Fruit fly (Drosophila melanogaster) whole organism, embryonic: ENCODE results near the gene GstZ1.

ENCODE experiments used
- CG11085 ChIP-seq: fragments of 200-800 bp; sonication (Bioruptor generic); IDR thresholded peaks from 2 replicates; pipeline ENCODE4 v1.3.6; 2022; ENCODE audit warnings: missing biosample characterization, missing genetic modification characterization
- CG12769 ChIP-seq: fragments of 200-800 bp; sonication (Bioruptor generic); optimal IDR thresholded peaks from 2 replicates; lab custom pipeline; 2019; ENCODE audit warnings: missing biosample characterization, mild to moderate bottlenecking, missing genetic modification characterization, moderate library complexity
- CG14050 ChIP-seq: fragments of 200-800 bp; sonication (Bioruptor generic); IDR thresholded peaks from 3 replicates; pipeline ENCODE4 v1.3.6; 2022; ENCODE audit warnings: missing biosample characterization, missing genetic modification characterization
- CG16863 ChIP-seq: fragments of 200-800 bp; sonication (Bioruptor generic); optimal IDR thresholded peaks from 3 replicates; lab custom pipeline; 2016; ENCODE audit warnings: missing biosample characterization, missing genetic modification characterization
- CG17361 ChIP-seq: fragments of 200-800 bp; sonication (Bioruptor generic); IDR thresholded peaks from 3 replicates; pipeline ENCODE4 v1.3.6; 2022; ENCODE audit warnings: missing biosample characterization, missing genetic modification characterization
- CG18764 ChIP-seq: fragments of 200-800 bp; sonication (Bioruptor generic); optimal IDR thresholded peaks from 3 replicates; lab custom pipeline; 2016; ENCODE audit warnings: missing biosample characterization, missing genetic modification characterization
- CG2712 ChIP-seq: fragments of 200-800 bp; optimal IDR thresholded peaks from 3 replicates; lab custom pipeline; 2019; ENCODE audit warnings: missing biosample characterization, mild to moderate bottlenecking, missing genetic modification characterization, moderate library complexity
- CG32532 ChIP-seq: fragments of 200-800 bp; sonication (Bioruptor generic); IDR thresholded peaks from 2 replicates; pipeline ENCODE4 v1.3.6; 2022; ENCODE audit warnings: missing biosample characterization, missing genetic modification characterization
- CG3995 ChIP-seq: fragments of 200-800 bp; sonication (Bioruptor generic); optimal IDR thresholded peaks from 3 replicates; lab custom pipeline; 2016; ENCODE audit warnings: missing biosample characterization, missing genetic modification characterization
- CG8924 ChIP-seq: fragments of 200-800 bp; optimal IDR thresholded peaks from 3 replicates; lab custom pipeline; 2019; ENCODE audit warnings: missing biosample characterization, mild to moderate bottlenecking, missing genetic modification characterization, moderate library complexity
- CG9932 ChIP-seq: fragments of 200-800 bp; sonication (Bioruptor generic); IDR thresholded peaks from 2 replicates; pipeline ENCODE4 v1.3.6; 2022; ENCODE audit warnings: missing biosample characterization, missing genetic modification characterization
- Dll ChIP-seq: fragments of 200-800 bp; sonication (Bioruptor generic); IDR thresholded peaks from 4 replicates; pipeline ENCODE4 v1.3.6; 2022; ENCODE audit warnings: missing biosample characterization, missing genetic modification characterization; ENCODE audit not compliant: partially characterized antibody
- Drgx ChIP-seq: fragments of 200-800 bp; sonication (Bioruptor generic); IDR thresholded peaks from 2 replicates; pipeline ENCODE4 v1.3.6; 2022; ENCODE audit warnings: missing biosample characterization, missing genetic modification characterization
- E2f1 ChIP-seq: fragments of 200-800 bp; sonication (Bioruptor generic); IDR thresholded peaks from 2 replicates; pipeline ENCODE4 v1.3.6; 2022; ENCODE audit warnings: missing biosample characterization, missing genetic modification characterization
- GATAe ChIP-seq: fragments of 200-800 bp; sonication (Bioruptor generic); conservative IDR thresholded peaks from 2 replicates; pipeline ENCODE4 v1.3.6; 2022; ENCODE audit warnings: missing biosample characterization, missing genetic modification characterization
- HLHmδ ChIP-seq: fragments of 200-800 bp; sonication (Bioruptor generic); optimal IDR thresholded peaks from 2 replicates; lab custom pipeline; 2018; ENCODE audit warnings: missing biosample characterization, mild to moderate bottlenecking, missing genetic modification characterization, moderate library complexity
- Hey ChIP-seq: fragments of 200-800 bp; sonication (Bioruptor generic); optimal IDR thresholded peaks from 3 replicates; lab custom pipeline; 2018; ENCODE audit warnings: missing biosample characterization, mild to moderate bottlenecking, missing genetic modification characterization
- Mad ChIP-seq: fragments of 200-800 bp; sonication (Bioruptor generic); optimal IDR thresholded peaks from 2 replicates; lab custom pipeline; 2016; ENCODE audit warnings: missing biosample characterization, missing genetic modification characterization
- Med ChIP-seq: fragments of 200-800 bp; sonication (Bioruptor generic); peaks from one replicate; lab custom pipeline; 2016; ENCODE audit warnings: missing biosample characterization, missing genetic modification characterization, mild to moderate bottlenecking, inconsistent platforms, moderate library complexity
- Oli ChIP-seq: fragments of 200-800 bp; sonication (Bioruptor generic); optimal IDR thresholded peaks from 2 replicates; lab custom pipeline; 2018; ENCODE audit warnings: missing biosample characterization, mild to moderate bottlenecking, missing genetic modification characterization, moderate library complexity
- Tbp ChIP-seq: fragments of >200 bp; optimal IDR thresholded peaks from 2 replicates; lab custom pipeline; 2018; ENCODE audit warnings: missing biosample characterization, missing genetic modification characterization
- Trl ChIP-seq, 3 experiments: fragments of >200 bp in 2 of 3; fragments of 200-800 bp in 1 of 3; sonication (Bioruptor generic) in 1 of 3; optimal IDR thresholded peaks; 2 replicates in 1 of 3; 3 replicates in 2 of 3; lab custom pipeline; 2016 to 2017; ENCODE audit warnings: missing biosample characterization in 1 of 3, missing genetic modification characterization in 1 of 3
- chif ChIP-seq, 2 experiments: fragments of 200-800 bp; sonication (Bioruptor generic); optimal IDR thresholded peaks; 3 replicates each; lab custom pipeline; 2016; ENCODE audit warnings: missing biosample characterization in 2 of 2, missing genetic modification characterization in 2 of 2
- ci ChIP-seq: fragments of 200-800 bp; sonication (Bioruptor generic); IDR thresholded peaks from 3 replicates; pipeline ENCODE4 v1.3.6; 2022; ENCODE audit warnings: missing biosample characterization, missing genetic modification characterization
- crol ChIP-seq: fragments of 200-800 bp; sonication (Bioruptor generic); IDR thresholded peaks from 2 replicates; pipeline ENCODE4 v1.3.6; 2022; ENCODE audit warnings: missing biosample characterization, missing genetic modification characterization
- crp ChIP-seq, 2 experiments: fragments of 200-800 bp; sonication (Bioruptor generic); optimal IDR thresholded peaks; 2 replicates in 1 of 2; 3 replicates in 1 of 2; lab custom pipeline; 2017; ENCODE audit warnings: missing biosample characterization in 2 of 2, missing genetic modification characterization in 2 of 2, mild to moderate bottlenecking in 1 of 2, moderate library complexity in 1 of 2
- danr ChIP-seq: fragments of 200-800 bp; sonication (Bioruptor generic); IDR thresholded peaks from 2 replicates; pipeline ENCODE4 v1.3.6; 2022; ENCODE audit warnings: missing biosample characterization, missing genetic modification characterization
- esg ChIP-seq: fragments of 200-800 bp; sonication (Bioruptor generic); conservative IDR thresholded peaks from 2 replicates; pipeline ENCODE4 v1.3.6; 2022; ENCODE audit warnings: missing biosample characterization, missing genetic modification characterization
- exex ChIP-seq: fragments of 200-800 bp; sonication (Bioruptor generic); optimal IDR thresholded peaks from 4 replicates; lab custom pipeline; 2018; ENCODE audit warnings: missing biosample characterization, mild to moderate bottlenecking, missing genetic modification characterization, moderate library complexity
- fd64A ChIP-seq: fragments of 200-800 bp; sonication (Bioruptor generic); optimal IDR thresholded peaks from 3 replicates; lab custom pipeline; 2018; ENCODE audit warnings: missing biosample characterization, mild to moderate bottlenecking, missing genetic modification characterization
- fu2 ChIP-seq: fragments of 200-800 bp; sonication (Bioruptor generic); optimal IDR thresholded peaks from 2 replicates; lab custom pipeline; 2016; ENCODE audit warnings: missing biosample characterization, missing genetic modification characterization
- gem ChIP-seq: fragments of 200-800 bp; sonication (Bioruptor generic); optimal IDR thresholded peaks from 2 replicates; lab custom pipeline; 2019; ENCODE audit warnings: missing biosample characterization, mild to moderate bottlenecking, missing genetic modification characterization, moderate library complexity
- gsb ChIP-seq: fragments of 200-800 bp; sonication (Bioruptor generic); IDR thresholded peaks from 2 replicates; pipeline ENCODE4 v1.3.6; 2022; ENCODE audit warnings: missing biosample characterization, missing genetic modification characterization
- hkb ChIP-seq, 2 experiments: fragments of 200-800 bp in 1 of 2; fragments of >200 bp in 1 of 2; sonication (Bioruptor generic) in 1 of 2; IDR thresholded peaks in 1 of 2; optimal IDR thresholded peaks in 1 of 2; 2 replicates each; pipeline versions ENCODE4 v1.3.6 to Lab custom; 2017 to 2022; ENCODE audit warnings: missing biosample characterization in 1 of 2, missing genetic modification characterization in 1 of 2
- mirr ChIP-seq: fragments of 200-800 bp; sonication (Bioruptor generic); optimal IDR thresholded peaks from 3 replicates; lab custom pipeline; 2018; ENCODE audit warnings: missing biosample characterization, mild to moderate bottlenecking, missing genetic modification characterization
- sd ChIP-seq: fragments of 200-800 bp; sonication (Bioruptor generic); optimal IDR thresholded peaks from 3 replicates; lab custom pipeline; 2018; ENCODE audit warnings: missing biosample characterization, mild to moderate bottlenecking, missing genetic modification characterization, moderate library complexity
- toy ChIP-seq: fragments of 200-800 bp; sonication (Bioruptor generic); IDR thresholded peaks from 2 replicates; pipeline ENCODE4 v1.3.6; 2022; ENCODE audit warnings: missing biosample characterization, missing genetic modification characterization
- tup ChIP-seq: fragments of 200-800 bp; sonication (Bioruptor generic); optimal IDR thresholded peaks from 2 replicates; lab custom pipeline; 2016; ENCODE audit warnings: missing biosample characterization, mild to moderate bottlenecking, missing genetic modification characterization, moderate library complexity
- tx ChIP-seq: fragments of 200-800 bp; sonication (Bioruptor generic); optimal IDR thresholded peaks from 2 replicates; lab custom pipeline; 2016; ENCODE audit warnings: missing biosample characterization, missing genetic modification characterization
- vvl ChIP-seq: fragments of 200-800 bp; sonication (Bioruptor generic); IDR thresholded peaks from 2 replicates; pipeline ENCODE4 v1.3.6; 2022; ENCODE audit warnings: missing biosample characterization, missing genetic modification characterization
- wdn ChIP-seq: fragments of 200-800 bp; sonication (Bioruptor generic); IDR thresholded peaks from 2 replicates; pipeline ENCODE4 v1.3.6; 2022; ENCODE audit warnings: missing biosample characterization, missing genetic modification characterization
- z ChIP-seq: fragments of 200-800 bp; sonication (Bioruptor generic); IDR thresholded peaks from 3 replicates; pipeline ENCODE4 v1.3.6; 2022; ENCODE audit warnings: missing biosample characterization, missing genetic modification characterization

GstZ1 gene

dm6 chr3R:9501489-9502415, 45.4 kb upstream of the GstZ1 start (continued):
- no peak for TF ChIP-seq gsb (GFP tag; lab: Robert Waterston, UW)
- no peak for TF ChIP-seq wdn
- no peak for TF ChIP-seq tx (GFP tag; lab: Kevin White, UChicago)
- TF ChIP-seq sd, result peak; percentile 88
- no peak for TF ChIP-seq Mad (GFP tag; lab: Kevin White, UChicago)
- no peak for TF ChIP-seq Drgx (GFP tag; lab: Robert Waterston, UW)
- peak; percentile 81 for TF ChIP-seq z (GFP tag; lab: Robert Waterston, UW)
- TF ChIP-seq Tbp, result no peak
- TF ChIP-seq CG12769 (tag; lab: Kevin White, UChicago), result peak; percentile 75
- no peak for TF ChIP-seq CG3995 (GFP tag; lab: Kevin White, UChicago)
- TF ChIP-seq CG2712 (tag; lab: Kevin White, UChicago), result no peak
- TF ChIP-seq fd64A (GFP tag; lab: Kevin White, UChicago), result no peak
- no peak for TF ChIP-seq hkb (optimal IDR thresholded peaks at IDR 0.05; lab: Kevin White, UChicago)
- no peak for TF ChIP-seq hkb (GFP tag; IDR thresholded peaks at IDR 0.05; lab: Robert Waterston, UW)
- peak; percentile 66; the same call in 1 of the 2 replicates for TF ChIP-seq GATAe
- no peak for TF ChIP-seq Oli
- TF ChIP-seq esg (GFP tag; lab: Robert Waterston, UW), result no peak
- TF ChIP-seq E2f1 (GFP tag; lab: Robert Waterston, UW), result no peak
- no peak for TF ChIP-seq CG8924 (tag; lab: Kevin White, UChicago)
- no peak for TF ChIP-seq CG14050 (GFP tag; lab: Robert Waterston, UW)
- peak; percentile 63 for TF ChIP-seq exex
- peak in 1 of 2 experiments; percentile 45 for TF ChIP-seq Trl (optimal IDR thresholded peaks at IDR 0.05; lab: Kevin White, UChicago)
- no peak for TF ChIP-seq Trl (GFP tag; optimal IDR thresholded peaks at IDR 0.05; lab: Kevin White, UChicago)
- peak; percentile 54 for TF ChIP-seq Med
- TF ChIP-seq mirr (GFP tag; lab: Kevin White, UChicago), result peak; percentile 24
- TF ChIP-seq danr (GFP tag; lab: Robert Waterston, UW), result no peak
- TF ChIP-seq Hey (tag; lab: Kevin White, UChicago), result peak; percentile 91
- TF ChIP-seq crp (GFP tag; optimal IDR thresholded peaks at IDR 0.05; lab: Kevin White, UChicago), result no peak
- peak; percentile 18; the same call in 1 of the 2 replicates for TF ChIP-seq vvl
- no peak for TF ChIP-seq fu2
- no peak for TF ChIP-seq tup (GFP tag; lab: Kevin White, UChicago)
- TF ChIP-seq ci, result 0 out of 3 replicates have a peak, but pooled peaks have one; percentile 22
- no peak for TF ChIP-seq CG16863
- TF ChIP-seq CG32532 (GFP tag; lab: Robert Waterston, UW), result peak; percentile 14; the same call in 1 of the 2 replicates
- peak; percentile 0 for TF ChIP-seq HLHmδ (GFP tag; lab: Kevin White, UChicago)
- TF ChIP-seq Dll (GFP tag; lab: Robert Waterston, UW), result no peak
- no peak for TF ChIP-seq CG17361 (GFP tag; lab: Robert Waterston, UW)
- TF ChIP-seq toy (GFP tag; lab: Robert Waterston, UW), result no peak
- no peak for TF ChIP-seq CG18764
- no peak for TF ChIP-seq chif (GFP tag; optimal IDR thresholded peaks at IDR 0.05; lab: Kevin White, UChicago)
- 0 out of 2 replicates have a peak, but pooled peaks have one; percentile 7 for TF ChIP-seq CG9932
- TF ChIP-seq crol (GFP tag; lab: Robert Waterston, UW), result peak; percentile 96
- TF ChIP-seq CG11085 (GFP tag; lab: Robert Waterston, UW), result no peak
- no peak for TF ChIP-seq gem (tag; lab: Kevin White, UChicago)
